Fruit fly (Drosophila melanogaster) whole organism, prepupa: ENCODE results near the gene sunn.

ENCODE experiments used
- CG10669 ChIP-seq: fragments of 200-800 bp; sonication (Bioruptor generic); optimal IDR thresholded peaks from 3 replicates; lab custom pipeline; 2018; ENCODE audit warnings: missing biosample characterization, mild to moderate bottlenecking, missing genetic modification characterization, moderate library complexity
- CG31627 ChIP-seq: fragments of 200-800 bp; sonication (Bioruptor generic); optimal IDR thresholded peaks from 3 replicates; lab custom pipeline; 2016; ENCODE audit warnings: missing biosample characterization, missing genetic modification characterization
- Sox102F ChIP-seq: fragments of 200-800 bp; sonication (Bioruptor generic); optimal IDR thresholded peaks from 2 replicates; lab custom pipeline; 2016; ENCODE audit warnings: missing biosample characterization, mild to moderate bottlenecking, missing genetic modification characterization
- net ChIP-seq: fragments of 200-800 bp; sonication (Bioruptor generic); optimal IDR thresholded peaks from 3 replicates; lab custom pipeline; 2016; ENCODE audit warnings: missing biosample characterization, missing genetic modification characterization

dm6 chr3L:11699163-11699562 is 29.0 kb upstream of the sunn start, which contains the start of gene Dnai2:
- TF ChIP-seq net (GFP tag; lab: Kevin White, UChicago), result no peak
- TF ChIP-seq Sox102F (GFP tag; lab: Kevin White, UChicago), result no peak
- TF ChIP-seq CG10669 (GFP tag; lab: Kevin White, UChicago), result no peak
- no peak for TF ChIP-seq CG31627
